Fruit fly (Drosophila melanogaster): ENCODE results near the gene CG7102.

CG7102 gene

DNA sequence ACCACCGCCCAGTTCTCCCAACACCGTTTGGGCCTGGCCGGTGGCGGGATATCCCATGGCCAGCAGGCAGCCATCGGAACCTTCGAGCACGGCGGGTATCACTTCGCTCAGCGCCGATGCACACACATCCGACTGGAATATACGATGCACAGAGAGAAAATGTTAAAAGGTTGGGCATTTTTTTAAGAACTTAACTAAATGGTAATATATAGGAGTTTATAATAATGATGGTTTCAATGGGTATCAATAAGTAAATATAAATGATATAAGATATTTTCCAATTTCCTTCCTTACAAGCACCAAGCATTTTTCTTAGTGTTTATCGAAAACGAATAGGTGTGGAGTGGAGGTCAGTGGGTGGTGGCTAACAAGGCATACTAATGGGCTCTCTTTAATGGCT lies 35.7 kb downstream of the CG7102 start (continued):
- peak; percentile 23 for TF ChIP-seq Xbp1 (GFP tag; optimal IDR thresholded peaks at IDR 0.05)
- no peak for TF ChIP-seq CG3407 (GFP tag; optimal IDR thresholded peaks at IDR 0.05)
- TF ChIP-seq toy (GFP tag; IDR thresholded peaks at IDR 0.05), result no peak
- TF ChIP-seq CG2678 (tag; optimal IDR thresholded peaks at IDR 0.05), result peak; percentile 65
- peak in 1 of 3 experiments; percentile 23 for TF ChIP-seq lola (GFP tag; optimal IDR thresholded peaks at IDR 0.05)
- TF ChIP-seq CG4404 (GFP tag; IDR thresholded peaks at IDR 0.05), result 0 out of 2 replicates have a peak, but pooled peaks have one; percentile 20
- TF ChIP-seq Optix (GFP tag; IDR thresholded peaks at IDR 0.05), result 0 out of 3 replicates have a peak, but pooled peaks have one; percentile 20
- peak; percentile 33 for TF ChIP-seq CG2120 (GFP tag; optimal IDR thresholded peaks at IDR 0.05)
- peak; percentile 29 for TF ChIP-seq CG10267 (tag; optimal IDR thresholded peaks at IDR 0.05)
- TF ChIP-seq gfzf (GFP tag; optimal IDR thresholded peaks at IDR 0.05), result no peak
- peak; percentile 8 for TF ChIP-seq Sox100B (GFP tag; optimal IDR thresholded peaks at IDR 0.05)
- TF ChIP-seq Atf6 (GFP tag; IDR thresholded peaks at IDR 0.05), result 0 out of 2 replicates have a peak, but pooled peaks have one; percentile 14
- no peak for TF ChIP-seq MBD-R2 (GFP tag; IDR thresholded peaks at IDR 0.05)
- TF ChIP-seq CG1602 (GFP tag; optimal IDR thresholded peaks at IDR 0.05), result peak; percentile 1
- peak; percentile 46 for TF ChIP-seq grau (tag; optimal IDR thresholded peaks at IDR 0.05)
- TF ChIP-seq Gug (GFP tag; IDR thresholded peaks at IDR 0.05), result no peak
- no peak for TF ChIP-seq CG8765 (GFP tag; IDR thresholded peaks at IDR 0.05)
- TF ChIP-seq CG3163 (GFP tag; optimal IDR thresholded peaks at IDR 0.05), result no peak
- TF ChIP-seq Fer1 (GFP tag; optimal IDR thresholded peaks at IDR 0.05), result peak; percentile 53
- peak; percentile 28 for TF ChIP-seq D19A (tag; optimal IDR thresholded peaks at IDR 0.05)
- TF ChIP-seq CG7839 (tag; optimal IDR thresholded peaks at IDR 0.05), result peak; percentile 51
- TF ChIP-seq Hsf (GFP tag; optimal IDR thresholded peaks at IDR 0.05), result no peak
- peak; percentile 12 for TF ChIP-seq chn (GFP tag; optimal IDR thresholded peaks at IDR 0.05)
- peak; percentile 59 for TF ChIP-seq lab (GFP tag; optimal IDR thresholded peaks at IDR 0.05)
- no peak for TF ChIP-seq ac (GFP tag; optimal IDR thresholded peaks at IDR 0.05)
- TF ChIP-seq CG2712 (tag; optimal IDR thresholded peaks at IDR 0.05), result peak; percentile 60
- TF ChIP-seq crol (GFP tag; IDR thresholded peaks at IDR 0.05), result no peak
- no peak for TF ChIP-seq dm (GFP tag; optimal IDR thresholded peaks at IDR 0.05)
- no peak for TF ChIP-seq CG12104 (GFP tag; optimal IDR thresholded peaks at IDR 0.05)
- no peak for TF ChIP-seq CG11560 (tag; IDR thresholded peaks at IDR 0.05)
- TF ChIP-seq Gsc (GFP tag; IDR thresholded peaks at IDR 0.05), result no peak
- TF ChIP-seq phol (tag; optimal IDR thresholded peaks at IDR 0.05), result peak; percentile 51
- TF ChIP-seq CG10321 (GFP tag; IDR thresholded peaks at IDR 0.05), result no peak
- TF ChIP-seq stc (GFP tag; IDR thresholded peaks at IDR 0.05), result peak; percentile 28; the same call in 1 of the 2 replicates
- TF ChIP-seq Spps (tag; optimal IDR thresholded peaks at IDR 0.05), result no peak
- TF ChIP-seq HLH3B (GFP tag; IDR thresholded peaks at IDR 0.05), result peak; percentile 52
- TF ChIP-seq Xrp1 (GFP tag; IDR thresholded peaks at IDR 0.05), result peak; percentile 61; the same call in 1 of the 2 replicates
- TF ChIP-seq CG10274 (GFP tag; optimal IDR thresholded peaks at IDR 0.05), result no peak
- peak; percentile 9 for TF ChIP-seq CG13424 (tag; optimal IDR thresholded peaks at IDR 0.05)
- TF ChIP-seq Fer3 (tag; optimal IDR thresholded peaks at IDR 0.05), result peak; percentile 19
- TF ChIP-seq scrt (GFP tag; optimal IDR thresholded peaks at IDR 0.05), result peak; percentile 1
- peak; percentile 29 for TF ChIP-seq CG14710 (tag; optimal IDR thresholded peaks at IDR 0.05)
- no peak for TF ChIP-seq CG10654 (GFP tag; optimal IDR thresholded peaks at IDR 0.05)
- TF ChIP-seq CG17829 (tag; optimal IDR thresholded peaks at IDR 0.05), result peak; percentile 25
- 0 out of 2 replicates have a peak, but pooled peaks have one; percentile 10 for TF ChIP-seq Ptx1 (GFP tag; IDR thresholded peaks at IDR 0.05)
- TF ChIP-seq trem (tag; optimal IDR thresholded peaks at IDR 0.05), result peak; percentile 10
- peak; percentile 63 for TF ChIP-seq Blimp-1 (GFP tag; optimal IDR thresholded peaks at IDR 0.05)
- TF ChIP-seq Rx (GFP tag; IDR thresholded peaks at IDR 0.05), result 0 out of 2 replicates have a peak, but pooled peaks have one; percentile 17
- 0 out of 2 replicates have a peak, but pooled peaks have one; percentile 23 for TF ChIP-seq CG43689 (GFP tag; IDR thresholded peaks at IDR 0.05)
- peak; percentile 19 for TF ChIP-seq CG9817 (tag; optimal IDR thresholded peaks at IDR 0.05)
- peak; percentile 50 for TF ChIP-seq tgo (GFP tag; IDR thresholded peaks at IDR 0.05)
